Worm (Caenorhabditis elegans): ENCODE measurements around the gene srw-121.
"Not testable (repeated sequence)": the region's sequence is repeated elsewhere in the genome, so short reads cannot be mapped to it uniquely, and the experiment has no call there.

srw-121 gene

DNA sequence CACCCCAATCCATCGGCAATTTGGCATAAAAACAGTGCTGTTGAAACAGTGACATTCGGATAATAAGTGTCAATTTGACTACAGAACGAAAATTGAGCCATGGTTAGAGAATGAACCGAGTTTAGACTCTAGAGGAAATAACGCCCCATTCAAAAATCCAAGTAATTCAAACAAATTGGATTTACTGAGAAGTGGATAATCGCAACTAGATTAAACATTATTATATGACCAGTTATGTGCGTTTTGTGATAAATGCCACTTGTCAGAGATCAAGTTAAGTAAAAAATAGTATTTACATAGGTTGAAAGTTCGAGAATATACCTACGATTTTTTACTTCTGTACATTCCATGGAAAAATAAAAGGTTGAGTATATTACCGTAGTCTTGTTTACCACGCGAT, 6.1 kb downstream of the srw-121 start, which contains the start of gene srw-139:
Gene srw-139, minus strand, starts transcription at position 101 of the 400 bp plus-strand sequence.
- TF ChIP-seq egl-43 (GFP tag; IDR thresholded peaks at IDR 0.05) (no peak), snpc-1.2 (GFP tag; IDR thresholded peaks at IDR 0.05) (no peak), lsy-2 (tag; optimal IDR thresholded peaks at IDR 0.05) (no peak), F49E8.2 (tag; optimal IDR thresholded peaks at IDR 0.05; ENCODE audit: borderline replicate concordance) (no peak), zip-2 (tag; optimal IDR thresholded peaks at IDR 0.05) (no peak), snpc-4 (tag; optimal IDR thresholded peaks at IDR 0.05) (no peak), mep-1 (tag; optimal IDR thresholded peaks at IDR 0.05) (no peak), aha-1 (tag) (no peak), sdz-12 (GFP tag; optimal IDR thresholded peaks at IDR 0.05) (no peak), php-3 (GFP tag; IDR thresholded peaks at IDR 0.05) (no peak), zfp-3 (GFP tag; conservative IDR thresholded peaks at IDR 0.05) (no peak), unc-130 (GFP tag; optimal IDR thresholded peaks at IDR 0.05) (no peak), daf-19 (GFP tag; conservative IDR thresholded peaks at IDR 0.05) (no peak), nhr-41 (GFP tag; IDR thresholded peaks at IDR 0.05) (no peak)

DNA sequence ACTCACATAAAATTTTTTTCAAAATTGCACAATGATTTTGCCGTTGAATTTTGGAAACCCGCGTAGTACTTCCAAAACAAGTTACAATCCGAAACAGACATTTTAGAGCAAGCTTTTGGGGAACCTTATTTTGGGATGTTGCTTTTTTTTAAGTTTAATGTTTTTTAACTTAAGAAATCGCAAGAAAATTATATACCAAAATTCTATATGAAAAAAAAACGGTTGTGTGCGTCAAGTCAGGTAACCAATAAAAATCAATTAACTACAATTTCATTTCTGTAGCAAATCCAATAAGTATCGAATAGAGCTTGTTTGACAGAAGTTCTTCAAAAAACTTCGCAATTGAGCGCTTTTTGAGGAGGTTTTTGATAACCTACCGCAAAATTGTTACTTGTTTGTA, 8.0 kb downstream of the srw-121 start, which contains the start of gene srw-117:
Gene srw-117, minus strand, starts transcription at position 101 of the 400 bp plus-strand sequence.
- TF ChIP-seq unc-62 (GFP tag; optimal IDR thresholded peaks at IDR 0.05 in 1 of 2) (peak in 1 of 2 experiments; percentile 15), unc-62 (tag; optimal IDR thresholded peaks at IDR 0.05) (no peak), mdt-29 (GFP tag; IDR thresholded peaks at IDR 0.05) (no peak), ceh-82 (tag; optimal IDR thresholded peaks at IDR 0.05) (no peak), cey-2 (tag; optimal IDR thresholded peaks at IDR 0.05; ENCODE audit: borderline replicate concordance, insufficient read depth) (no peak), lin-15B (tag; optimal IDR thresholded peaks at IDR 0.05) (no peak), nhr-77 (tag; optimal IDR thresholded peaks at IDR 0.05) (no peak), ceh-28 (tag; optimal IDR thresholded peaks at IDR 0.05) (no peak)

DNA sequence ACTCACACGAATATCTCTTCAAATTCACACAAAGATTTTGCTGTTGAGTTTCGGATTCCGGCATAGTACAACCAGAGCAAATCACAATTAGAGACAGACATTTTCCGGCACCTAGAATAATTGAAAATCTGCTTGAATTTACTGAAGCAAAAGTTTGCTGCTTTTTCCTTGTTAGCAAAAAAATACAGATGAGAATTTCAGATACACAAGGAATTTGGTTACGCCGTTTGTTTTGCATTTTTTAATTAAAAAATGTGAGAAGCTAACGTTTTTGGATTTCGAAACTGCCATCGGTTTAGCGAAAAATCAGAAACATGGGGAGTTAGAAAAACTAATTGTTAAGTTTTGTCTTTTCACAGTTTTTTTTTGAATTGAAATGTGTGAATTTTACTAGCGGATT, 11.4 kb downstream of the srw-121 start, which contains the start of gene srw-118:
Gene srw-118, minus strand, starts transcription at position 101 of the 400 bp plus-strand sequence.
- no peak for TF ChIP-seq lin-39 (tag; optimal IDR thresholded peaks at IDR 0.05)
- TF ChIP-seq F10B5.3 (tag; optimal IDR thresholded peaks at IDR 0.05): no peak
- TF ChIP-seq aha-1 (tag): peak; percentile 28
- TF ChIP-seq attf-4 (tag; optimal IDR thresholded peaks at IDR 0.05): no peak
- no peak for TF ChIP-seq nhr-111 (GFP tag; optimal IDR thresholded peaks at IDR 0.05)
- no peak for TF ChIP-seq nhr-48 (tag; optimal IDR thresholded peaks at IDR 0.05)
- no peak for TF ChIP-seq ctbp-1 (GFP tag; IDR thresholded peaks at IDR 0.05)
- TF ChIP-seq unc-62 (GFP tag; optimal IDR thresholded peaks at IDR 0.05 in 1 of 2): no peak
- no peak for TF ChIP-seq unc-62 (tag; optimal IDR thresholded peaks at IDR 0.05)

DNA sequence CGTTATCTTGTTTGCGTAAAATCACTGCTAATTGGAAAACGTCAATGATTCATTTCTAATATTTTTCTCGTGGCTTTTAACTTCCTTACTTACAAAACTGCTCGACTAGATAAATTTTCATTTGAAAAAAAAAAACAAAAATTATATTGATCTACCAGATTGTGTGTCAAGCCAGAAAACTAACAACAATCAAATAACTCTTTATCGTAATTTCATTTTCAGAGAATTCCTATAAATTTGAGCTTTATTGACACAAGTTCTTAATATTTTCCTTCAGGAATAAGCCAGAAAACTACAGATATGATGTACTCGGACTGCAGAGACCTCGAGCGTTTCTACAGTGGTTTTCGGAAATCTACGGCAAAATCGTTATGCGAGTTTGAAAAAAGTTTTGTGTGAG, 15.1 kb downstream of the srw-121 start, which contains the start of gene srw-124:
Gene srw-124, plus strand, starts transcription at position 301 of the 400 bp plus-strand sequence.
- no peak for TF ChIP-seq daf-16 (GFP tag; optimal IDR thresholded peaks at IDR 0.05)
- no peak for TF ChIP-seq daf-16 (tag; optimal IDR thresholded peaks at IDR 0.05)
- TF ChIP-seq nhr-76 (tag; optimal IDR thresholded peaks at IDR 0.05): no peak
- no peak for TF ChIP-seq nhr-41 (GFP tag; IDR thresholded peaks at IDR 0.05)
- TF ChIP-seq dve-1 (tag; optimal IDR thresholded peaks at IDR 0.05; ENCODE audit: insufficient read depth): no peak

DNA sequence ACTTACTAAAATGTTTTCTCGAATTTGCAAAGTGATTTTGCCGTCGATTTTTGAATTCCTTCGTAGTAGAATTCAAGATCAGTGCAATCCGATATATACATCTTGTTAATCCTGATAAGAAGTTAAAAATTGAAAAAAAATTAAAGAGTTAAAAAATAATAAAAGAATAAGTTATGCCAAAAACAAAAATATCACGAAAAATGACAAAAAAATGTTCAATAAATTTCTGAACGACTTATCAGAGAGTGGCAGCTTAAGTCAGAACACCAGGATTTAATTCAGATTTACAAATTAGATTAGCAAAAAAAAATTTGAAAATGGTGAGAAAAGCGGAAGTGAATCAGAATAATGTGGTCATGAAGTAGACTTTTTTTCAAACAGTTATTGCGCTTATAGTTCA, 16.1 kb downstream of the srw-121 start, which contains the start of gene srw-123:
Gene srw-123, minus strand, starts transcription at position 101 of the 400 bp plus-strand sequence.
- not testable (repeated sequence) for TF ChIP-seq zip-2 (tag; optimal IDR thresholded peaks at IDR 0.05); daf-19 (GFP tag; conservative IDR thresholded peaks at IDR 0.05); hlh-11 (tag; optimal IDR thresholded peaks at IDR 0.05)
